Worm (Caenorhabditis elegans) whole organism, L1 larva: ENCODE measurements around the gene Y54G2A.49.
A peak's percentile ranks its signal among the peaks of the same experiment; 100 is the strongest.

ENCODE experiments used
- C04F5.9 ChIP-seq: sonication (generic microtip); optimal IDR thresholded peaks from 2 replicates; lab custom pipeline; 2016; ENCODE audit warnings: missing genetic modification characterization, missing compliant biosample characterization
- C16A3.4 ChIP-seq: fragments of 150-350 bp; optimal IDR thresholded peaks from 2 replicates; lab custom pipeline; 2014; ENCODE audit warnings: missing biosample characterization, missing genetic modification characterization
- Y116A8C.19 ChIP-seq: sonication (generic microtip); optimal IDR thresholded peaks from 2 replicates; lab custom pipeline; 2016; ENCODE audit warnings: missing compliant biosample characterization, missing genetic modification characterization, borderline replicate concordance
- aha-1 ChIP-seq: fragments of 150-350 bp; optimal IDR thresholded peaks from 2 replicates; lab custom pipeline; 2014; ENCODE audit warnings: missing biosample characterization, missing genetic modification characterization
- alr-1 ChIP-seq: fragments of 200-800 bp; sonication (Bioruptor generic); optimal IDR thresholded peaks from 2 replicates; lab custom pipeline; 2018; ENCODE audit warnings: borderline replicate concordance, mild to moderate bottlenecking, missing genetic modification characterization, missing compliant biosample characterization
- aly-2 ChIP-seq: fragments of 150-350 bp; optimal IDR thresholded peaks from 2 replicates; lab custom pipeline; 2014; ENCODE audit warnings: missing biosample characterization, missing genetic modification characterization
- blmp-1 ChIP-seq: fragments of 150-350 bp; optimal IDR thresholded peaks from 2 replicates; lab custom pipeline; 2014; ENCODE audit warnings: missing biosample characterization, missing genetic modification characterization
- ces-1 ChIP-seq: fragments of 150-350 bp; optimal IDR thresholded peaks from 2 replicates; lab custom pipeline; 2014; ENCODE audit warnings: missing biosample characterization, missing genetic modification reagents, missing genetic modification characterization
- dsc-1 ChIP-seq: sonication (generic microtip); optimal IDR thresholded peaks from 2 replicates; lab custom pipeline; 2016; ENCODE audit warnings: mild to moderate bottlenecking, missing genetic modification characterization, missing compliant biosample characterization
- efl-1 ChIP-seq, 4 experiments: fragments of 150-350 bp; optimal IDR thresholded peaks in 3 of 4; peaks in 1 of 4; 1 replicate in 1 of 4; 2 replicates in 3 of 4; lab custom pipeline; 2014; ENCODE audit warnings: missing biosample characterization in 2 of 4, missing genetic modification characterization in 2 of 4, missing genetic modification reagents in 2 of 4
- egl-13 ChIP-seq: sonication (generic microtip); optimal IDR thresholded peaks from 2 replicates; lab custom pipeline; 2016; ENCODE audit warnings: missing genotype, missing genetic modification reagents, missing genetic modification characterization, missing compliant biosample characterization
- elt-2 ChIP-seq: sonication (generic microtip); optimal IDR thresholded peaks from 2 replicates; lab custom pipeline; 2016; ENCODE audit warnings: missing genetic modification characterization, mild to moderate bottlenecking, inconsistent platforms, missing compliant biosample characterization, missing genetic modification reagents
- fkh-10 ChIP-seq: sonication (generic microtip); optimal IDR thresholded peaks from 2 replicates; lab custom pipeline; 2017; ENCODE audit warnings: missing biosample characterization, missing genetic modification reagents, missing genetic modification characterization
- fkh-4 ChIP-seq: sonication (generic microtip); optimal IDR thresholded peaks from 2 replicates; lab custom pipeline; 2016; ENCODE audit warnings: missing compliant biosample characterization, missing genetic modification characterization, borderline replicate concordance
- grh-1 ChIP-seq: fragments of 200-800 bp; sonication (Bioruptor generic); IDR thresholded peaks from 2 replicates; pipeline ENCODE4 v1.3.6; 2022; ENCODE audit warnings: missing genetic modification reagents, missing genetic modification characterization, missing compliant biosample characterization
- hpl-2 ChIP-seq: fragments of 150-350 bp; optimal IDR thresholded peaks from 2 replicates; lab custom pipeline; 2014; ENCODE audit warnings: missing biosample characterization, missing genetic modification reagents, missing genetic modification characterization
- irx-1 ChIP-seq: sonication (generic microtip); optimal IDR thresholded peaks from 2 replicates; lab custom pipeline; 2016; ENCODE audit warnings: missing genetic modification characterization, missing compliant biosample characterization
- jun-1 ChIP-seq: fragments of 150-350 bp; optimal IDR thresholded peaks from 2 replicates; lab custom pipeline; 2014; ENCODE audit warnings: missing biosample characterization, missing genetic modification reagents, missing genetic modification characterization
- lin-13 ChIP-seq: fragments of 150-350 bp; optimal IDR thresholded peaks from 2 replicates; lab custom pipeline; 2014; ENCODE audit warnings: missing biosample characterization, missing genetic modification reagents, missing genetic modification characterization
- lin-15B ChIP-seq: fragments of 150-350 bp; sonication (generic microtip); optimal IDR thresholded peaks from 3 replicates; lab custom pipeline; 2014; ENCODE audit warnings: missing biosample characterization, missing genetic modification characterization
- lin-35 ChIP-seq, 2 experiments: fragments of 150-350 bp; optimal IDR thresholded peaks; 2 replicates each; lab custom pipeline; 2014; ENCODE audit warnings: missing biosample characterization in 2 of 2, missing genetic modification characterization in 2 of 2, missing genetic modification reagents in 2 of 2
- lir-3 ChIP-seq: sonication (generic microtip); optimal IDR thresholded peaks from 2 replicates; lab custom pipeline; 2016; ENCODE audit warnings: mild to moderate bottlenecking, missing genetic modification characterization, moderate library complexity, missing compliant biosample characterization; ENCODE audit not compliant: poor library complexity
- lsy-2 ChIP-seq, 2 experiments: fragments of 150-350 bp; optimal IDR thresholded peaks; 2 replicates each; lab custom pipeline; 2014; ENCODE audit warnings: missing biosample characterization in 2 of 2, missing genetic modification characterization in 2 of 2
- mab-9 ChIP-seq: fragments of 200-800 bp; sonication (Bioruptor generic); IDR thresholded peaks from 2 replicates; pipeline ENCODE4 v1.3.6; 2022; ENCODE audit warnings: missing genetic modification reagents, missing genetic modification characterization, missing compliant biosample characterization
- mdl-1 ChIP-seq, 2 experiments: fragments of 150-350 bp; optimal IDR thresholded peaks; 2 replicates each; lab custom pipeline; 2014 to 2017; ENCODE audit warnings: missing biosample characterization in 2 of 2, missing genetic modification characterization in 2 of 2, inconsistent platforms in 1 of 2
- mep-1 ChIP-seq: fragments of 150-350 bp; optimal IDR thresholded peaks from 2 replicates; lab custom pipeline; 2014; ENCODE audit warnings: missing biosample characterization, missing genetic modification characterization
- nhr-11 ChIP-seq: fragments of 150-350 bp; optimal IDR thresholded peaks from 2 replicates; lab custom pipeline; 2014; ENCODE audit warnings: missing biosample characterization, missing genetic modification characterization
- nhr-12 ChIP-seq: sonication (generic microtip); optimal IDR thresholded peaks from 2 replicates; lab custom pipeline; 2017; ENCODE audit warnings: missing biosample characterization, missing genetic modification characterization
- nhr-237 ChIP-seq: fragments of 150-350 bp; optimal IDR thresholded peaks from 2 replicates; lab custom pipeline; 2014; ENCODE audit warnings: missing biosample characterization, missing genetic modification characterization
- nhr-84 ChIP-seq: sonication (generic microtip); optimal IDR thresholded peaks from 2 replicates; lab custom pipeline; 2017; ENCODE audit warnings: missing biosample characterization, missing genetic modification characterization
- nhr-85 ChIP-seq: sonication (generic microtip); peaks from one replicate; lab custom pipeline; 2016; ENCODE audit warnings: missing genetic modification characterization, inconsistent platforms, missing compliant biosample characterization
- nhr-90 ChIP-seq: sonication (generic microtip); optimal IDR thresholded peaks from 2 replicates; lab custom pipeline; 2016; ENCODE audit warnings: mild to moderate bottlenecking, missing genetic modification characterization, missing compliant biosample characterization; ENCODE audit not compliant: poor library complexity
- pqm-1 ChIP-seq: sonication (generic microtip); optimal IDR thresholded peaks from 3 replicates; lab custom pipeline; 2017; ENCODE audit warnings: missing biosample characterization, missing genetic modification characterization
- snpc-4 ChIP-seq: fragments of 150-350 bp; optimal IDR thresholded peaks from 2 replicates; lab custom pipeline; 2014; ENCODE audit warnings: missing biosample characterization, missing genetic modification characterization
- snu-23 ChIP-seq: sonication (generic microtip); optimal IDR thresholded peaks from 2 replicates; lab custom pipeline; 2016; ENCODE audit warnings: missing genetic modification characterization, missing compliant biosample characterization
- sptf-1 ChIP-seq: fragments of 150-350 bp; optimal IDR thresholded peaks from 2 replicates; lab custom pipeline; 2014; ENCODE audit warnings: missing biosample characterization, missing genetic modification characterization
- swsn-7 ChIP-seq: sonication (generic microtip); optimal IDR thresholded peaks from 2 replicates; lab custom pipeline; 2016; ENCODE audit warnings: missing genetic modification characterization, missing compliant biosample characterization
- tlp-1 ChIP-seq: fragments of 150-350 bp; optimal IDR thresholded peaks from 2 replicates; lab custom pipeline; 2014; ENCODE audit warnings: missing biosample characterization, missing genetic modification characterization
- unc-30 ChIP-seq: sonication (generic microtip); optimal IDR thresholded peaks from 2 replicates; lab custom pipeline; 2017; ENCODE audit warnings: missing biosample characterization, missing genetic modification characterization
- xbp-1 ChIP-seq: sonication (generic microtip); optimal IDR thresholded peaks from 2 replicates; lab custom pipeline; 2016; ENCODE audit warnings: missing genetic modification characterization, missing compliant biosample characterization
- zip-4 ChIP-seq: fragments of 200-800 bp; sonication (Bioruptor generic); optimal IDR thresholded peaks from 2 replicates; lab custom pipeline; 2018; ENCODE audit warnings: mild to moderate bottlenecking, missing genetic modification characterization, moderate library complexity, missing compliant biosample characterization

The Y54G2A.49 gene

ce11 chrIV:2819633-2820032 is 33.4 kb downstream of the Y54G2A.49 start, which contains the start of gene Y54G2A.13:
Gene Y54G2A.13 (minus strand): TSS chrIV:2819733.
- TF ChIP-seq fkh-4 (tag; lab: Kevin White, UChicago) (no peak), elt-2 (tag; lab: Kevin White, UChicago) (no peak), aly-2 (tag; lab: Kevin White, UChicago) (no peak), zip-4 (GFP tag; lab: Kevin White, UChicago) (no peak), hpl-2 (GFP tag; lab: Kevin White, UChicago) (no peak), nhr-11 (tag; lab: Kevin White, UChicago) (no peak), jun-1 (tag; lab: Kevin White, UChicago) (no peak), C16A3.4 (no peak), lin-35 (GFP tag; optimal IDR thresholded peaks at IDR 0.05; lab: Kevin White, UChicago) (no peak), nhr-12 (tag; lab: Kevin White, UChicago) (no peak), lsy-2 (tag; optimal IDR thresholded peaks at IDR 0.05; lab: Kevin White, UChicago) (no peak), nhr-90 (tag; lab: Kevin White, UChicago) (no peak), nhr-85 (tag; lab: Kevin White, UChicago) (no peak), mep-1 (no peak), nhr-84 (tag; lab: Kevin White, UChicago) (no peak), egl-13 (tag; lab: Kevin White, UChicago) (no peak)

- no peak for TF ChIP-seq efl-1 (optimal IDR thresholded peaks at IDR 0.05; lab: Kevin White, UChicago)
- no peak for TF ChIP-seq efl-1 (GFP tag; optimal IDR thresholded peaks at IDR 0.05 in 1 of 2; lab: Kevin White, UChicago)
- TF ChIP-seq irx-1: no peak
- TF ChIP-seq swsn-7 (tag; lab: Kevin White, UChicago): no peak
- TF ChIP-seq blmp-1 (tag; lab: Kevin White, UChicago): no peak
- no peak for TF ChIP-seq lin-15B (tag; lab: Kevin White, UChicago)
- no peak for TF ChIP-seq aly-2 (tag; lab: Kevin White, UChicago)
- TF ChIP-seq nhr-237 (tag; lab: Kevin White, UChicago): no peak
- no peak for TF ChIP-seq zip-4 (GFP tag; lab: Kevin White, UChicago)
- TF ChIP-seq ces-1: no peak
- TF ChIP-seq mdl-1 (tag; optimal IDR thresholded peaks at IDR 0.05; lab: Kevin White, UChicago): no peak
- no peak for TF ChIP-seq Y116A8C.19
- no peak for TF ChIP-seq aha-1 (tag; lab: Kevin White, UChicago)
- no peak for TF ChIP-seq snpc-4
- TF ChIP-seq C04F5.9 (tag; lab: Kevin White, UChicago): no peak
- no peak for TF ChIP-seq unc-30 (tag; lab: Kevin White, UChicago)
- TF ChIP-seq grh-1: no peak
- TF ChIP-seq, all 84 proteins: peak for 0
Measured at ce11 chrIV:2817038-2817437, 36.0 kb downstream of the Y54G2A.49 start.

- TF ChIP-seq alr-1 (no peak), blmp-1 (tag; lab: Kevin White, UChicago) (peak; percentile 99)
Measured at ce11 chrIV:2809208-2809607, 43.9 kb downstream of the Y54G2A.49 start, which contains the start of gene Y54G2A.76. Gene Y54G2A.76 (plus strand): TSS chrIV:2809410.

- no peak for TF ChIP-seq egl-13 (tag; lab: Kevin White, UChicago)
- TF ChIP-seq swsn-7 (tag; lab: Kevin White, UChicago): no peak
- no peak for TF ChIP-seq lin-13 (GFP tag; lab: Kevin White, UChicago)
- TF ChIP-seq snu-23 (GFP tag; lab: Kevin White, UChicago): no peak
- TF ChIP-seq lsy-2 (tag; optimal IDR thresholded peaks at IDR 0.05; lab: Kevin White, UChicago): no peak
- TF ChIP-seq xbp-1 (tag; lab: Kevin White, UChicago): no peak
- no peak for TF ChIP-seq pqm-1 (tag; lab: Kevin White, UChicago)
- no peak for TF ChIP-seq fkh-10 (GFP tag; lab: Kevin White, UChicago)
- TF ChIP-seq mab-9 (GFP tag; lab: Robert Waterston, UW): no peak
- no peak for TF ChIP-seq nhr-85 (tag; lab: Kevin White, UChicago)
- no peak for TF ChIP-seq dsc-1 (tag; lab: Kevin White, UChicago)
- TF ChIP-seq sptf-1 (tag; lab: Kevin White, UChicago): no peak
- no peak for TF ChIP-seq lir-3 (tag; lab: Kevin White, UChicago)
- TF ChIP-seq tlp-1 (tag; lab: Kevin White, UChicago): no peak
- TF ChIP-seq Y116A8C.19: no peak
Measured at ce11 chrIV:2808154-2808553, 44.9 kb downstream of the Y54G2A.49 start.
